Fruit fly (Drosophila melanogaster) whole organism, embryonic: Measurements from ENCODE around the gene CG43271.

Experiments used
- CG17186 ChIP-seq: fragments of 200-800 bp; sonication (Bioruptor generic); optimal IDR thresholded peaks from 3 replicates; lab custom pipeline; 2017; ENCODE audit warnings: missing biosample characterization, missing genetic modification reagents, missing genetic modification characterization
- gce ChIP-seq: fragments of 200-800 bp; sonication (Bioruptor generic); IDR thresholded peaks from 3 replicates; pipeline ENCODE4 v1.3.6; 2022; ENCODE audit warnings: missing biosample characterization, missing genetic modification characterization

DNA sequence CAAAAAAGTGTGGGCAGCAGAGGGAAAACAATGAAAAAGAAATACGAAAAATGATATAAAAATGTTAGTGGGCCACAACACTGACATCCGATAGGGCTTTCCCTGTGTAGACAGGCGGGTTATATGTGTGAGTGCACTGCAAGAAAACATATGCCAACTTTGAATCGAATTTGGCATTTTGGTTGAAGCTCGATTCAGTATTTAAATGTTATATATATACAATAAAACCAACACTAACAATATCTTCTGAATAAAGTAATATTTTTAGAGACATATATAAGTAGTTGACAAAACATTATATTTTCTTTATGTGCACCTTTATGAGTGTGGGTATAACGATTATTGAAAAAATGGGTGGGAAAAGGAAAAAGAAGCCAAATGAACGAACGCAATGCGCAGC is 6.7 kb upstream of the CG43271 start:
- TF ChIP-seq gce (GFP tag; lab: Robert Waterston, UW) (no peak), CG17186 (GFP tag; lab: Kevin White, UChicago) (no peak)
